Fruit fly (Drosophila melanogaster) whole organism, embryonic: ENCODE data around the gene CG4270.
A peak's percentile ranks its signal among the peaks of the same experiment; 100 is the strongest.

Experiments used
- BtbVII ChIP-seq: fragments of 200-800 bp; sonication (Bioruptor generic); optimal IDR thresholded peaks from 3 replicates; lab custom pipeline; 2017; ENCODE audit warnings: missing biosample characterization, mild to moderate bottlenecking, missing genetic modification characterization
- CG10274 ChIP-seq: fragments of 200-800 bp; sonication (Bioruptor generic); optimal IDR thresholded peaks from 3 replicates; lab custom pipeline; 2017; ENCODE audit warnings: missing biosample characterization, mild to moderate bottlenecking, missing genetic modification characterization
- CG10979 ChIP-seq: fragments of 200-800 bp; sonication (Bioruptor generic); optimal IDR thresholded peaks from 2 replicates; lab custom pipeline; 2018; ENCODE audit warnings: missing biosample characterization, mild to moderate bottlenecking, missing genetic modification characterization, moderate library complexity
- CG11398 ChIP-seq: fragments of 200-800 bp; sonication (Bioruptor generic); optimal IDR thresholded peaks from 2 replicates; lab custom pipeline; 2016; ENCODE audit warnings: missing biosample characterization, missing genetic modification characterization
- CG11504 ChIP-seq: fragments of 200-800 bp; sonication (Bioruptor generic); optimal IDR thresholded peaks from 3 replicates; lab custom pipeline; 2019; ENCODE audit warnings: missing biosample characterization, mild to moderate bottlenecking, missing genetic modification characterization, moderate library complexity
- CG12299 ChIP-seq: fragments of 200-800 bp; sonication (Bioruptor generic); optimal IDR thresholded peaks from 2 replicates; lab custom pipeline; 2018; ENCODE audit warnings: missing biosample characterization, mild to moderate bottlenecking, missing genetic modification characterization
- CG15479 ChIP-seq: fragments of 200-800 bp; sonication (Bioruptor generic); optimal IDR thresholded peaks from 3 replicates; lab custom pipeline; 2019; ENCODE audit warnings: missing biosample characterization, mild to moderate bottlenecking, missing genetic modification characterization, moderate library complexity
- CG1603 ChIP-seq: fragments of 200-800 bp; sonication (Bioruptor generic); optimal IDR thresholded peaks from 2 replicates; lab custom pipeline; 2019; ENCODE audit warnings: missing biosample characterization, mild to moderate bottlenecking, missing genetic modification characterization, moderate library complexity
- CG17359 ChIP-seq: fragments of 200-800 bp; sonication (Bioruptor generic); optimal IDR thresholded peaks from 3 replicates; lab custom pipeline; 2018; ENCODE audit warnings: missing biosample characterization, mild to moderate bottlenecking, missing genetic modification characterization, moderate library complexity
- CG1792 ChIP-seq: fragments of 200-800 bp; sonication (Bioruptor generic); optimal IDR thresholded peaks from 2 replicates; lab custom pipeline; 2016; ENCODE audit warnings: missing biosample characterization, missing genetic modification characterization
- CG18476 ChIP-seq: fragments of 200-800 bp; sonication (Bioruptor generic); optimal IDR thresholded peaks from 2 replicates; lab custom pipeline; 2016; ENCODE audit warnings: missing biosample characterization, mild to moderate bottlenecking, missing genetic modification characterization
- CG2199 ChIP-seq: fragments of 200-800 bp; sonication (Bioruptor generic); IDR thresholded peaks from 3 replicates; pipeline ENCODE4 v1.3.6; 2022; ENCODE audit warnings: missing biosample characterization, missing genetic modification characterization
- CG30431 ChIP-seq: fragments of 200-800 bp; sonication (Bioruptor generic); optimal IDR thresholded peaks from 2 replicates; lab custom pipeline; 2017; ENCODE audit warnings: missing biosample characterization, missing genetic modification characterization
- CG4404 ChIP-seq: fragments of 200-800 bp; sonication (Bioruptor generic); IDR thresholded peaks from 2 replicates; pipeline ENCODE4 v1.3.6; 2022; ENCODE audit warnings: missing biosample characterization, missing genetic modification characterization
- CG4854 ChIP-seq: fragments of 200-800 bp; sonication (Bioruptor generic); optimal IDR thresholded peaks from 2 replicates; lab custom pipeline; 2016; ENCODE audit warnings: missing biosample characterization, missing genetic modification characterization, inconsistent platforms
- CG6683 ChIP-seq: fragments of 200-800 bp; sonication (Bioruptor generic); optimal IDR thresholded peaks from 2 replicates; lab custom pipeline; 2017; ENCODE audit warnings: missing biosample characterization, mild to moderate bottlenecking, missing genetic modification characterization, missing genetic modification reagents
- CG7556 ChIP-seq: fragments of 200-800 bp; sonication (Bioruptor generic); optimal IDR thresholded peaks from 2 replicates; lab custom pipeline; 2017; ENCODE audit warnings: missing biosample characterization, mild to moderate bottlenecking, missing genetic modification characterization
- CG7839 ChIP-seq: fragments of 200-800 bp; sonication (Bioruptor generic); optimal IDR thresholded peaks from 3 replicates; lab custom pipeline; 2018; ENCODE audit warnings: missing biosample characterization, mild to moderate bottlenecking, missing genetic modification characterization, moderate library complexity
- D ChIP-seq, 2 experiments: fragments of 200-800 bp in 1 of 2; fragments of >200 bp in 1 of 2; sonication (Bioruptor generic) in 1 of 2; optimal IDR thresholded peaks; 2 replicates in 1 of 2; 3 replicates in 1 of 2; lab custom pipeline; 2017; ENCODE audit warnings: mild to moderate bottlenecking in 1 of 2, missing biosample characterization in 1 of 2, missing genetic modification characterization in 1 of 2, missing genetic modification reagents in 1 of 2
- Dip2 ChIP-seq: fragments of 200-800 bp; sonication (Bioruptor generic); IDR thresholded peaks from 2 replicates; pipeline ENCODE4 v1.3.6; 2022; ENCODE audit warnings: missing biosample characterization, missing genetic modification characterization
- Dp ChIP-seq: fragments of 200-800 bp; sonication (Bioruptor generic); optimal IDR thresholded peaks from 2 replicates; lab custom pipeline; 2018; ENCODE audit warnings: missing biosample characterization, mild to moderate bottlenecking, missing genetic modification characterization, moderate library complexity
- Drgx ChIP-seq: fragments of 200-800 bp; sonication (Bioruptor generic); IDR thresholded peaks from 2 replicates; pipeline ENCODE4 v1.3.6; 2022; ENCODE audit warnings: missing biosample characterization, missing genetic modification characterization
- Kr ChIP-seq: fragments of 200-800 bp; sonication (Bioruptor generic); optimal IDR thresholded peaks from 2 replicates; lab custom pipeline; 2017; ENCODE audit warnings: missing biosample characterization, mild to moderate bottlenecking, missing genetic modification characterization
- MTF-1 ChIP-seq: fragments of 200-800 bp; sonication (Bioruptor generic); optimal IDR thresholded peaks from 2 replicates; lab custom pipeline; 2018; ENCODE audit warnings: missing biosample characterization, mild to moderate bottlenecking, missing genetic modification characterization, borderline replicate concordance
- Nf-YC ChIP-seq: fragments of 200-800 bp; optimal IDR thresholded peaks from 3 replicates; lab custom pipeline; 2019; ENCODE audit warnings: missing biosample characterization, mild to moderate bottlenecking, missing genetic modification characterization, moderate library complexity
- Rfx ChIP-seq: fragments of 200-800 bp; sonication (Bioruptor generic); IDR thresholded peaks from 2 replicates; pipeline ENCODE4 v1.3.6; 2022; ENCODE audit warnings: missing biosample characterization, missing genetic modification characterization
- Rx ChIP-seq: fragments of 200-800 bp; sonication (Bioruptor generic); IDR thresholded peaks from 2 replicates; pipeline ENCODE4 v1.3.6; 2022; ENCODE audit warnings: missing biosample characterization, missing genetic modification characterization
- Stat92E ChIP-seq, 3 experiments: fragments of >200 bp in 2 of 3; fragments of 200-800 bp in 1 of 3; sonication (Bioruptor generic) in 1 of 3; optimal IDR thresholded peaks; 2 replicates each; lab custom pipeline; 2017 to 2019; ENCODE audit warnings: missing biosample characterization in 3 of 3, missing genetic modification characterization in 3 of 3, mild to moderate bottlenecking in 1 of 3, moderate library complexity in 1 of 3
- chn ChIP-seq: fragments of 200-800 bp; sonication (Bioruptor generic); optimal IDR thresholded peaks from 2 replicates; lab custom pipeline; 2016; ENCODE audit warnings: missing biosample characterization, missing genetic modification characterization
- emc ChIP-seq: fragments of 200-800 bp; sonication (Bioruptor generic); optimal IDR thresholded peaks from 2 replicates; lab custom pipeline; 2016; ENCODE audit warnings: missing biosample characterization, missing genetic modification characterization
- fru ChIP-seq: fragments of >200 bp; optimal IDR thresholded peaks from 2 replicates; lab custom pipeline; 2017
- hb ChIP-seq: fragments of 200-800 bp; sonication (Bioruptor generic); IDR thresholded peaks from 3 replicates; pipeline ENCODE4 v1.3.6; 2022; ENCODE audit warnings: missing biosample characterization, missing genetic modification characterization; ENCODE audit not compliant: partially characterized antibody
- ind ChIP-seq: fragments of 200-800 bp; sonication (Bioruptor generic); optimal IDR thresholded peaks from 3 replicates; lab custom pipeline; 2016; ENCODE audit warnings: missing biosample characterization, missing genetic modification characterization
- insv ChIP-seq, 2 experiments: fragments of 200-800 bp; sonication (Bioruptor generic); optimal IDR thresholded peaks; 3 replicates each; lab custom pipeline; 2016 to 2018; ENCODE audit warnings: missing biosample characterization in 2 of 2, missing genetic modification characterization in 2 of 2
- ken ChIP-seq: fragments of 200-800 bp; sonication (Bioruptor generic); IDR thresholded peaks from 3 replicates; pipeline ENCODE4 v1.3.6; 2022; ENCODE audit warnings: missing biosample characterization, missing genetic modification characterization
- lilli ChIP-seq: fragments of 200-800 bp; sonication (Bioruptor generic); optimal IDR thresholded peaks from 3 replicates; lab custom pipeline; 2016; ENCODE audit warnings: missing biosample characterization, missing genetic modification characterization
- lola ChIP-seq, 3 experiments: fragments of >200 bp in 2 of 3; fragments of 200-800 bp in 1 of 3; sonication (Bioruptor generic) in 1 of 3; optimal IDR thresholded peaks; 2 replicates each; lab custom pipeline; 2017 to 2019; ENCODE audit warnings: missing biosample characterization in 3 of 3, missing genetic modification characterization in 3 of 3, mild to moderate bottlenecking in 1 of 3, moderate library complexity in 1 of 3
- oc ChIP-seq: fragments of 200-800 bp; sonication (Bioruptor generic); optimal IDR thresholded peaks from 2 replicates; lab custom pipeline; 2018; ENCODE audit warnings: missing biosample characterization, mild to moderate bottlenecking, missing genetic modification characterization, moderate library complexity
- org-1 ChIP-seq: fragments of 200-800 bp; sonication (Bioruptor generic); optimal IDR thresholded peaks from 2 replicates; lab custom pipeline; 2017; ENCODE audit warnings: missing biosample characterization, missing genetic modification characterization
- pita ChIP-seq: fragments of 200-800 bp; sonication (Bioruptor generic); optimal IDR thresholded peaks from 2 replicates; lab custom pipeline; 2017; ENCODE audit warnings: missing biosample characterization, mild to moderate bottlenecking, missing genetic modification characterization
- pnt ChIP-seq: fragments of 200-800 bp; sonication (Bioruptor generic); optimal IDR thresholded peaks from 3 replicates; lab custom pipeline; 2016; ENCODE audit warnings: missing biosample characterization, missing genetic modification characterization
- repo ChIP-seq: fragments of 200-800 bp; sonication (Bioruptor generic); optimal IDR thresholded peaks from 2 replicates; lab custom pipeline; 2016; ENCODE audit warnings: missing biosample characterization, missing genetic modification characterization
- sd ChIP-seq: fragments of 200-800 bp; sonication (Bioruptor generic); optimal IDR thresholded peaks from 3 replicates; lab custom pipeline; 2018; ENCODE audit warnings: missing biosample characterization, mild to moderate bottlenecking, missing genetic modification characterization, moderate library complexity
- sr ChIP-seq: fragments of 200-800 bp; sonication (Bioruptor generic); IDR thresholded peaks from 3 replicates; pipeline ENCODE4 v1.3.6; 2022; ENCODE audit warnings: missing biosample characterization, missing genetic modification characterization
- tll ChIP-seq, 2 experiments: fragments of 200-800 bp in 1 of 2; fragments of >200 bp in 1 of 2; sonication (Bioruptor generic) in 1 of 2; optimal IDR thresholded peaks; 2 replicates each; lab custom pipeline; 2017 to 2019; ENCODE audit warnings: missing biosample characterization in 2 of 2, missing genetic modification characterization in 2 of 2, mild to moderate bottlenecking in 1 of 2, moderate library complexity in 1 of 2
- vnd ChIP-seq: fragments of 200-800 bp; sonication (Bioruptor generic); IDR thresholded peaks from 3 replicates; pipeline ENCODE4 v1.3.6; 2022; ENCODE audit warnings: missing biosample characterization, missing genetic modification characterization; ENCODE audit not compliant: partially characterized antibody
- vvl ChIP-seq: fragments of 200-800 bp; sonication (Bioruptor generic); IDR thresholded peaks from 2 replicates; pipeline ENCODE4 v1.3.6; 2022; ENCODE audit warnings: missing biosample characterization, missing genetic modification characterization
- wdn ChIP-seq: fragments of 200-800 bp; sonication (Bioruptor generic); IDR thresholded peaks from 2 replicates; pipeline ENCODE4 v1.3.6; 2022; ENCODE audit warnings: missing biosample characterization, missing genetic modification characterization
- wor ChIP-seq: fragments of 200-800 bp; sonication (Bioruptor generic); IDR thresholded peaks from 2 replicates; pipeline ENCODE4 v1.3.6; 2022; ENCODE audit warnings: missing biosample characterization, missing genetic modification characterization

Gene CG4270

DNA sequence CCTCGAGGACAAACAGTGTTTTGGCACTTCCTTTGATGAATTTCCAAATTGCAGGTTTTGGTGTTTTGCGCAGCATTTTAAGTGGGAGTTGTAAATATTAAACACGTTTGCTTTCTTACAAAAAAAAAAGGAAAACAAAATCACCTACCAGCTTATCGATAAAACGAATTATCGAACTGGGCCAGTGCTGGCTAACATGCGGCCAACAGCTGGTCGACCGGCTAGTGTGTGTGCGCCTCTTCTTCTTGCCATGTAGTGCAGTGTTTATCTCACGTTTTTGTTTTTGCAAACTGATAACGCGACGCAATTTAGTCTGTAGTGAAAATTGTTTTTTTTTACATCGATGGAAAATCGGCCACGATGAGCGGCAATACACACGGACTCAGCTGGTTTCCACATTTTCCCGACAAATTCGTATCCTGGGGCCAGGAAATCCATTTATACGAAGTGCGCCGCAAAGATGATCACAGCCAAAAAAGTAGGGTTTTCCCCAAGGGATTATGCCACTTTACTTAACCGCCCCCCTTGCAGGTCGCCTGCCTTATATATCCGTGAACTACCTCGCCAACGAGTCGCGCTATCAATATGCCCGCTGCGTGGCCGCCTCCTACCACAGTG lies 46.1 kb upstream of the CG4270 start, which contains the start of the genes CG15386, CG42371 and mio (continued):
- TF ChIP-seq insv (GFP tag; optimal IDR thresholded peaks at IDR 0.05; lab: Kevin White, UChicago): peak in 1 of 2 experiments; percentile 50
- TF ChIP-seq CG10274 (GFP tag; lab: Kevin White, UChicago): no peak
- no peak for TF ChIP-seq emc (GFP tag; lab: Kevin White, UChicago)
- TF ChIP-seq CG17359 (tag; lab: Kevin White, UChicago): no peak
- no peak for TF ChIP-seq Rx (GFP tag; lab: Robert Waterston, UW)
- no peak for TF ChIP-seq BtbVII
- TF ChIP-seq CG12299 (tag; lab: Kevin White, UChicago): no peak
- TF ChIP-seq lilli (GFP tag; lab: Kevin White, UChicago): no peak
- no peak for TF ChIP-seq sr
- no peak for TF ChIP-seq CG11504 (tag; lab: Kevin White, UChicago)
- no peak for TF ChIP-seq CG18476 (GFP tag; lab: Kevin White, UChicago)
- TF ChIP-seq CG11398 (GFP tag; lab: Kevin White, UChicago): no peak
- no peak for TF ChIP-seq D (optimal IDR thresholded peaks at IDR 0.05; lab: Kevin White, UChicago)
- TF ChIP-seq D (GFP tag; optimal IDR thresholded peaks at IDR 0.05; lab: Kevin White, UChicago): no peak
- no peak for TF ChIP-seq Dip2 (GFP tag; lab: Robert Waterston, UW)
- TF ChIP-seq ind (GFP tag; lab: Kevin White, UChicago): no peak
- no peak for TF ChIP-seq oc
- no peak for TF ChIP-seq CG4404 (GFP tag; lab: Robert Waterston, UW)
- no peak for TF ChIP-seq sd (tag; lab: Kevin White, UChicago)
- TF ChIP-seq pita (GFP tag; lab: Kevin White, UChicago): no peak
- no peak for TF ChIP-seq hb
- TF ChIP-seq tll (GFP tag; optimal IDR thresholded peaks at IDR 0.05; lab: Kevin White, UChicago): no peak
- TF ChIP-seq lola (GFP tag; optimal IDR thresholded peaks at IDR 0.05; lab: Kevin White, UChicago): no peak
- no peak for TF ChIP-seq fru (lab: Kevin White, UChicago)
- no peak for TF ChIP-seq org-1
- no peak for TF ChIP-seq chn
- TF ChIP-seq vvl (GFP tag; lab: Robert Waterston, UW): no peak
- TF ChIP-seq CG30431 (GFP tag; lab: Kevin White, UChicago): no peak
- no peak for TF ChIP-seq vnd (GFP tag; lab: Robert Waterston, UW)
- TF ChIP-seq Rfx (GFP tag; lab: Robert Waterston, UW): peak; percentile 11; the same call in 1 of the 2 replicates
- TF ChIP-seq CG6683 (GFP tag; lab: Kevin White, UChicago): no peak
- peak; percentile 24 for TF ChIP-seq Dp (GFP tag; lab: Kevin White, UChicago)
- TF ChIP-seq CG4854 (GFP tag; lab: Kevin White, UChicago): no peak
- TF ChIP-seq CG7556 (GFP tag; lab: Kevin White, UChicago): no peak
- TF ChIP-seq CG2199 (GFP tag; lab: Robert Waterston, UW): no peak
- TF ChIP-seq MTF-1 (GFP tag; lab: Kevin White, UChicago): peak; percentile 14
- peak; percentile 41 for TF ChIP-seq CG1603
- TF ChIP-seq Drgx (GFP tag; lab: Robert Waterston, UW): no peak
- TF ChIP-seq Stat92E (GFP tag; optimal IDR thresholded peaks at IDR 0.05; lab: Kevin White, UChicago): no peak
- TF ChIP-seq Nf-YC (tag; lab: Kevin White, UChicago): no peak
- TF ChIP-seq wdn (GFP tag; lab: Robert Waterston, UW): 0 out of 2 replicates have a peak, but pooled peaks have one; percentile 19
- peak; percentile 20 for TF ChIP-seq CG15479 (GFP tag; lab: Kevin White, UChicago)
- TF ChIP-seq CG1792 (GFP tag; lab: Kevin White, UChicago): no peak
- TF ChIP-seq wor (GFP tag; lab: Robert Waterston, UW): no peak
- no peak for TF ChIP-seq CG10979
- TF ChIP-seq Kr (GFP tag; lab: Kevin White, UChicago): no peak
- TF ChIP-seq ken (GFP tag; lab: Robert Waterston, UW): no peak
- TF ChIP-seq pnt (GFP tag; lab: Kevin White, UChicago): no peak
- TF ChIP-seq repo: no peak
- TF ChIP-seq CG7839: no peak
